Fruit fly (Drosophila melanogaster): Measurements from ENCODE around the gene CG2604.

Gene CG2604

dm6 chr3R:5256462-5257146, 33.4 kb upstream of the CG2604 start, which contains the start of the genes Enoph and Hph (continued):
- TF ChIP-seq Neu2 (GFP tag; optimal IDR thresholded peaks at IDR 0.05; ENCODE audit: borderline replicate concordance): no peak
- peak; percentile 73 for TF ChIP-seq CG7357 (GFP tag; IDR thresholded peaks at IDR 0.05)
- TF ChIP-seq Myb (GFP tag; optimal IDR thresholded peaks at IDR 0.05): peak; percentile 96
- TF ChIP-seq CG2202 (tag; optimal IDR thresholded peaks at IDR 0.05): no peak
- peak; percentile 5 for TF ChIP-seq p53 (GFP tag; optimal IDR thresholded peaks at IDR 0.05)
- peak; percentile 46 for TF ChIP-seq CG10654 (GFP tag; optimal IDR thresholded peaks at IDR 0.05)
- no peak for TF ChIP-seq NC2α (GFP tag; optimal IDR thresholded peaks at IDR 0.05)
- peak; percentile 13 for TF ChIP-seq vfl (GFP tag; optimal IDR thresholded peaks at IDR 0.05)
- peak; percentile 81 for TF ChIP-seq HLH4C (GFP tag; IDR thresholded peaks at IDR 0.05; ENCODE audit: partially characterized antibody)
- no peak for TF ChIP-seq CG7372 (GFP tag; IDR thresholded peaks at IDR 0.05)
- no peak for TF ChIP-seq D (optimal IDR thresholded peaks at IDR 0.05)
- peak; percentile 20 for TF ChIP-seq D (GFP tag; optimal IDR thresholded peaks at IDR 0.05)
- peak; percentile 57 for TF ChIP-seq CG15601 (tag; optimal IDR thresholded peaks at IDR 0.05)
- no peak; the same call in 1 of the 2 replicates for TF ChIP-seq CG11085 (GFP tag; IDR thresholded peaks at IDR 0.05)
- peak; percentile 70 for TF ChIP-seq CG9215 (GFP tag; IDR thresholded peaks at IDR 0.05)
- TF ChIP-seq CG34224 (GFP tag; IDR thresholded peaks at IDR 0.05; ENCODE audit: partially characterized antibody): peak; percentile 77
- TF ChIP-seq so (GFP tag; IDR thresholded peaks at IDR 0.05): no peak
- TF ChIP-seq gem (tag; optimal IDR thresholded peaks at IDR 0.05): peak; percentile 76
- TF ChIP-seq CG15479 (GFP tag; optimal IDR thresholded peaks at IDR 0.05): no peak
- TF ChIP-seq CTCF (GFP tag; optimal IDR thresholded peaks at IDR 0.05): peak; percentile 6
- TF ChIP-seq Dll (GFP tag; IDR thresholded peaks at IDR 0.05; ENCODE audit: partially characterized antibody): peak; percentile 83
- peak; percentile 61 for TF ChIP-seq bcd (GFP tag; optimal IDR thresholded peaks at IDR 0.05)
- no peak for TF ChIP-seq Hr39 (optimal IDR thresholded peaks at IDR 0.05)
- peak; percentile 38 for TF ChIP-seq CG5245 (GFP tag; optimal IDR thresholded peaks at IDR 0.05)
- TF ChIP-seq Nf-YC (tag; optimal IDR thresholded peaks at IDR 0.05): peak; percentile 69
- peak; percentile 46 for TF ChIP-seq Six4 (GFP tag; optimal IDR thresholded peaks at IDR 0.05)
- no peak for TF ChIP-seq CG4854 (GFP tag; optimal IDR thresholded peaks at IDR 0.05)
- peak; percentile 72 for TF ChIP-seq CG18599 (GFP tag; optimal IDR thresholded peaks at IDR 0.05)
- 0 out of 2 replicates have a peak, but pooled peaks have one; percentile 30 for TF ChIP-seq chm (GFP tag; IDR thresholded peaks at IDR 0.05)
- peak; percentile 73 for TF ChIP-seq dysf (GFP tag; IDR thresholded peaks at IDR 0.05)
- no peak for TF ChIP-seq jigr1 (GFP tag; IDR thresholded peaks at IDR 0.05)
- no peak for TF ChIP-seq pros (GFP tag; optimal IDR thresholded peaks at IDR 0.05)
- TF ChIP-seq Hsf (GFP tag; optimal IDR thresholded peaks at IDR 0.05): peak; percentile 48
- peak; percentile 53; the same call in 1 of the 2 replicates for TF ChIP-seq Drgx (GFP tag; IDR thresholded peaks at IDR 0.05)
- TF ChIP-seq pita (GFP tag; optimal IDR thresholded peaks at IDR 0.05): no peak
- TF ChIP-seq CG14014 (GFP tag; IDR thresholded peaks at IDR 0.05): no peak
- no peak for TF ChIP-seq hkb (optimal IDR thresholded peaks at IDR 0.05)
- no peak; the same call in 1 of the 2 replicates for TF ChIP-seq hkb (GFP tag; IDR thresholded peaks at IDR 0.05)
- peak; percentile 78 for TF ChIP-seq inv (GFP tag; IDR thresholded peaks at IDR 0.05; ENCODE audit: partially characterized antibody)
- peak; percentile 31 for TF ChIP-seq Ada2b (GFP tag; IDR thresholded peaks at IDR 0.05)
- peak; percentile 79 for TF ChIP-seq CG10147 (GFP tag; optimal IDR thresholded peaks at IDR 0.05)
- no peak for TF ChIP-seq CG7271 (tag; optimal IDR thresholded peaks at IDR 0.05)
- peak; percentile 36 for TF ChIP-seq CG1603 (tag; optimal IDR thresholded peaks at IDR 0.05)
- TF ChIP-seq CG6175 (GFP tag; IDR thresholded peaks at IDR 0.05): no peak
- TF ChIP-seq Hmr (GFP tag; optimal IDR thresholded peaks at IDR 0.05): peak; percentile 67
- peak; percentile 65 for TF ChIP-seq CG4820 (GFP tag; optimal IDR thresholded peaks at IDR 0.05)
- TF ChIP-seq CG14667 (GFP tag; IDR thresholded peaks at IDR 0.05): peak; percentile 26; the same call in 1 of the 2 replicates
- peak; percentile 72 for TF ChIP-seq phol (tag; optimal IDR thresholded peaks at IDR 0.05)
- peak; percentile 63 for TF ChIP-seq Sox102F (GFP tag; optimal IDR thresholded peaks at IDR 0.05)
- peak; percentile 30 for TF ChIP-seq CG5180 (GFP tag; optimal IDR thresholded peaks at IDR 0.05)
- TF ChIP-seq gro (GFP tag; optimal IDR thresholded peaks at IDR 0.05): peak; percentile 5
